Fruit fly (Drosophila melanogaster) whole organism, embryonic: ENCODE results near the gene Naxd.

Source experiments
- Atf-2 ChIP-seq: fragments of 200-800 bp; sonication (Bioruptor generic); optimal IDR thresholded peaks from 2 replicates; lab custom pipeline; 2016; ENCODE audit warnings: missing biosample characterization, missing genetic modification characterization
- CG10979 ChIP-seq: fragments of 200-800 bp; sonication (Bioruptor generic); optimal IDR thresholded peaks from 2 replicates; lab custom pipeline; 2018; ENCODE audit warnings: missing biosample characterization, mild to moderate bottlenecking, missing genetic modification characterization, moderate library complexity
- CG11456 ChIP-seq: fragments of 200-800 bp; sonication (Bioruptor generic); IDR thresholded peaks from 3 replicates; pipeline ENCODE4 v1.3.6; 2022; ENCODE audit warnings: missing biosample characterization, missing genetic modification characterization
- CG12219 ChIP-seq: fragments of 200-800 bp; sonication (Bioruptor generic); optimal IDR thresholded peaks from 3 replicates; lab custom pipeline; 2018; ENCODE audit warnings: missing biosample characterization, mild to moderate bottlenecking, missing genetic modification characterization
- CG13775 ChIP-seq: fragments of 200-800 bp; sonication (Bioruptor generic); optimal IDR thresholded peaks from 3 replicates; lab custom pipeline; 2017; ENCODE audit warnings: missing biosample characterization, mild to moderate bottlenecking, missing genetic modification characterization
- CG14965 ChIP-seq: fragments of 200-800 bp; sonication (Bioruptor generic); optimal IDR thresholded peaks from 2 replicates; lab custom pipeline; 2016; ENCODE audit warnings: missing biosample characterization, missing genetic modification characterization, borderline replicate concordance
- CG17328 ChIP-seq: fragments of 200-800 bp; sonication (Bioruptor generic); IDR thresholded peaks from 2 replicates; pipeline ENCODE4 v1.3.6; 2022; ENCODE audit warnings: missing biosample characterization, missing genetic modification characterization
- CG17612 ChIP-seq: fragments of 200-800 bp; sonication (Bioruptor generic); IDR thresholded peaks from 2 replicates; pipeline ENCODE4 v1.3.6; 2022; ENCODE audit warnings: missing biosample characterization, missing genetic modification characterization
- CG17912 ChIP-seq: fragments of 200-800 bp; sonication (Bioruptor generic); optimal IDR thresholded peaks from 2 replicates; lab custom pipeline; 2018; ENCODE audit warnings: missing biosample characterization, mild to moderate bottlenecking, missing genetic modification characterization
- CG18262 ChIP-seq: fragments of 200-800 bp; optimal IDR thresholded peaks from 3 replicates; lab custom pipeline; 2019; ENCODE audit warnings: missing biosample characterization, mild to moderate bottlenecking, missing genetic modification characterization, moderate library complexity
- CG18599 ChIP-seq: fragments of 200-800 bp; sonication (Bioruptor generic); optimal IDR thresholded peaks from 3 replicates; lab custom pipeline; 2017; ENCODE audit warnings: missing biosample characterization, missing genetic modification characterization, mild to moderate bottlenecking, moderate library complexity, missing genetic modification reagents
- CG30403 ChIP-seq: fragments of 200-800 bp; sonication (Bioruptor generic); optimal IDR thresholded peaks from 3 replicates; lab custom pipeline; 2016; ENCODE audit warnings: missing biosample characterization, missing genetic modification characterization
- CG34376 ChIP-seq: fragments of 200-800 bp; sonication (Bioruptor generic); optimal IDR thresholded peaks from 2 replicates; lab custom pipeline; 2018; ENCODE audit warnings: missing biosample characterization, mild to moderate bottlenecking, missing genetic modification characterization
- CG4820 ChIP-seq: fragments of 200-800 bp; sonication (Bioruptor generic); optimal IDR thresholded peaks from 3 replicates; lab custom pipeline; 2016; ENCODE audit warnings: missing biosample characterization, missing genetic modification characterization
- CG7372 ChIP-seq: fragments of 200-800 bp; sonication (Bioruptor generic); IDR thresholded peaks from 2 replicates; pipeline ENCODE4 v1.3.6; 2022; ENCODE audit warnings: missing biosample characterization, missing genetic modification characterization
- CG7839 ChIP-seq: fragments of 200-800 bp; sonication (Bioruptor generic); optimal IDR thresholded peaks from 3 replicates; lab custom pipeline; 2018; ENCODE audit warnings: missing biosample characterization, mild to moderate bottlenecking, missing genetic modification characterization, moderate library complexity
- CG8478 ChIP-seq: fragments of >200 bp; optimal IDR thresholded peaks from 2 replicates; lab custom pipeline; 2018
- CG8944 ChIP-seq: fragments of 200-800 bp; sonication (Bioruptor generic); optimal IDR thresholded peaks from 3 replicates; lab custom pipeline; 2016; ENCODE audit warnings: missing biosample characterization, missing genetic modification characterization
- CG9609 ChIP-seq: fragments of 200-800 bp; sonication (Bioruptor generic); optimal IDR thresholded peaks from 3 replicates; lab custom pipeline; 2016; ENCODE audit warnings: missing biosample characterization, missing genetic modification characterization
- CG9932 ChIP-seq: fragments of 200-800 bp; sonication (Bioruptor generic); IDR thresholded peaks from 2 replicates; pipeline ENCODE4 v1.3.6; 2022; ENCODE audit warnings: missing biosample characterization, missing genetic modification characterization
- CoRest ChIP-seq: fragments of 200-800 bp; sonication (Bioruptor generic); optimal IDR thresholded peaks from 3 replicates; lab custom pipeline; 2018; ENCODE audit warnings: missing biosample characterization, mild to moderate bottlenecking, missing genetic modification characterization, moderate library complexity
- D19A ChIP-seq: fragments of 200-800 bp; optimal IDR thresholded peaks from 3 replicates; lab custom pipeline; 2019; ENCODE audit warnings: missing biosample characterization, mild to moderate bottlenecking, missing genetic modification characterization, moderate library complexity
- Dbx ChIP-seq: fragments of 200-800 bp; sonication (Bioruptor generic); IDR thresholded peaks from 3 replicates; pipeline ENCODE4 v1.3.6; 2022; ENCODE audit warnings: missing biosample characterization, missing genetic modification characterization
- Dek ChIP-seq: fragments of 200-800 bp; sonication (Bioruptor generic); optimal IDR thresholded peaks from 3 replicates; lab custom pipeline; 2019; ENCODE audit warnings: missing biosample characterization, mild to moderate bottlenecking, missing genetic modification characterization, moderate library complexity
- Hmr ChIP-seq: fragments of 200-800 bp; sonication (Bioruptor generic); optimal IDR thresholded peaks from 3 replicates; lab custom pipeline; 2017; ENCODE audit warnings: mild to moderate bottlenecking, missing biosample characterization, missing genetic modification reagents, missing genetic modification characterization
- Hr78 ChIP-seq, 2 experiments: fragments of 200-800 bp in 1 of 2; fragments of >200 bp in 1 of 2; sonication (Bioruptor generic) in 1 of 2; optimal IDR thresholded peaks; 2 replicates each; lab custom pipeline; 2017 to 2019; ENCODE audit warnings: missing biosample characterization in 2 of 2, missing genetic modification characterization in 2 of 2, mild to moderate bottlenecking in 1 of 2, moderate library complexity in 1 of 2
- MESR4 ChIP-seq: fragments of 200-800 bp; sonication (Bioruptor generic); optimal IDR thresholded peaks from 2 replicates; lab custom pipeline; 2018; ENCODE audit warnings: missing biosample characterization, mild to moderate bottlenecking, missing genetic modification characterization, moderate library complexity
- Myb ChIP-seq: fragments of 200-800 bp; sonication (Bioruptor generic); optimal IDR thresholded peaks from 2 replicates; lab custom pipeline; 2016; ENCODE audit warnings: missing biosample characterization, missing genetic modification characterization
- Nf-YC ChIP-seq: fragments of 200-800 bp; optimal IDR thresholded peaks from 3 replicates; lab custom pipeline; 2019; ENCODE audit warnings: missing biosample characterization, mild to moderate bottlenecking, missing genetic modification characterization, moderate library complexity
- PHDP ChIP-seq: fragments of 200-800 bp; sonication (Bioruptor generic); optimal IDR thresholded peaks from 3 replicates; lab custom pipeline; 2018; ENCODE audit warnings: missing biosample characterization, mild to moderate bottlenecking, missing genetic modification characterization, moderate library complexity
- Xrp1 ChIP-seq: fragments of 200-800 bp; sonication (Bioruptor generic); IDR thresholded peaks from 2 replicates; pipeline ENCODE4 v1.3.6; 2022; ENCODE audit warnings: missing biosample characterization, missing genetic modification characterization
- abd-A ChIP-seq: fragments of 200-800 bp; sonication (Bioruptor generic); optimal IDR thresholded peaks from 3 replicates; lab custom pipeline; 2019; ENCODE audit warnings: missing biosample characterization, mild to moderate bottlenecking, missing genetic modification characterization, moderate library complexity
- az2 ChIP-seq: fragments of 200-800 bp; sonication (Bioruptor generic); optimal IDR thresholded peaks from 3 replicates; lab custom pipeline; 2016; ENCODE audit warnings: missing biosample characterization, missing genetic modification characterization
- crp ChIP-seq, 2 experiments: fragments of 200-800 bp; sonication (Bioruptor generic); optimal IDR thresholded peaks; 2 replicates in 1 of 2; 3 replicates in 1 of 2; lab custom pipeline; 2017; ENCODE audit warnings: missing biosample characterization in 2 of 2, missing genetic modification characterization in 2 of 2, mild to moderate bottlenecking in 1 of 2, moderate library complexity in 1 of 2
- disco-r ChIP-seq: fragments of 200-800 bp; sonication (Bioruptor generic); optimal IDR thresholded peaks from 2 replicates; lab custom pipeline; 2016; ENCODE audit warnings: missing biosample characterization, missing genetic modification characterization
- esg ChIP-seq: fragments of 200-800 bp; sonication (Bioruptor generic); conservative IDR thresholded peaks from 2 replicates; pipeline ENCODE4 v1.3.6; 2022; ENCODE audit warnings: missing biosample characterization, missing genetic modification characterization
- eve ChIP-seq, 2 experiments: fragments of >200 bp; optimal IDR thresholded peaks; 2 replicates each; lab custom pipeline; 2017; ENCODE audit warnings: missing biosample characterization in 2 of 2, missing genetic modification characterization in 2 of 2
- lab ChIP-seq: fragments of 200-800 bp; sonication (Bioruptor generic); optimal IDR thresholded peaks from 3 replicates; lab custom pipeline; 2017; ENCODE audit warnings: missing biosample characterization, missing genetic modification characterization, mild to moderate bottlenecking, moderate library complexity, missing genetic modification reagents
- nmo ChIP-seq: fragments of 200-800 bp; sonication (Bioruptor generic); optimal IDR thresholded peaks from 2 replicates; lab custom pipeline; 2018; ENCODE audit warnings: missing biosample characterization, mild to moderate bottlenecking, missing genetic modification characterization, moderate library complexity
- peb ChIP-seq: fragments of 200-800 bp; sonication (Bioruptor generic); IDR thresholded peaks from 2 replicates; pipeline ENCODE4 v1.3.6; 2022; ENCODE audit warnings: missing biosample characterization, missing genetic modification characterization
- ranshi ChIP-seq: fragments of 200-800 bp; sonication (Bioruptor generic); IDR thresholded peaks from 2 replicates; pipeline ENCODE4 v1.3.6; 2022; ENCODE audit warnings: missing biosample characterization, missing genetic modification characterization
- scrt ChIP-seq: fragments of 200-800 bp; sonication (Bioruptor generic); optimal IDR thresholded peaks from 2 replicates; lab custom pipeline; 2018; ENCODE audit warnings: missing biosample characterization, mild to moderate bottlenecking, missing genetic modification characterization, moderate library complexity
- slp2 ChIP-seq: fragments of 200-800 bp; sonication (Bioruptor generic); optimal IDR thresholded peaks from 2 replicates; lab custom pipeline; 2016; ENCODE audit warnings: missing biosample characterization, missing genetic modification characterization
- tx ChIP-seq: fragments of 200-800 bp; sonication (Bioruptor generic); optimal IDR thresholded peaks from 2 replicates; lab custom pipeline; 2016; ENCODE audit warnings: missing biosample characterization, missing genetic modification characterization
- vvl ChIP-seq: fragments of 200-800 bp; sonication (Bioruptor generic); IDR thresholded peaks from 2 replicates; pipeline ENCODE4 v1.3.6; 2022; ENCODE audit warnings: missing biosample characterization, missing genetic modification characterization

Gene Naxd

DNA sequence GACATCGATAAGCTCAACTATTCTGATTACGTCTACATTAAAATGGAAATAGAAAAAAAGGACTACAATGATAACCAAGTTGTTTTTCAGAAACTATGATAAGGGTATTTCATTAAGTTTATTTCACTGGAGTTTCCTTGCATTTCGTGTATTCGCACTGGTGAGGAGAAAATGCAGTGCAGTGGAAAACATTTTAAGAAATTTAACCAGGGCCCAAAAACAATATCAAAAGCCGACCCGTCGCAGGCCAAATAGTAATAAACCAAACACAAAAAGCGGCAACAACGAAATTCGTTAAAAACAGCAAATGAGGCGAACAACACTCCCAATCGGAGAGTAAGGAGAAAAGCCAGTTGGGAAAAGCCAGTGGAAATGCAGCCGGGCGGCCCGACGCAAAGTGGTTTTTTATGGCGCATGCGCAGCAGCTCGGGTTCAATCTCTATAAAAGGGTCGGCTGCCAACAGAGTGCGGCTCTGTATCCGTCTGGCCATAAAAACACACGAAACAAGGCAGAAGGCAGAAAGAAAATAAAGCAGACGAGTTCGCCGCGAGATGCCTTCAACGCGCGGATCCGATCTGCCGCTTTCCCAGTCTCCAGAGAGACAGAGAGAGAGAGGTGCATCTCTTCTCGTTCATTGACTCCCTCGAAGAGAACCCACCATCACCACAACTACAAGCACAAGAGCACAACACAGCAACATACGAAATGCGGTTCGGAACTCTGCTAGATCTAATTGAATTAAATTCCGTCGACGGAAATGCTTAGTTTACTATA lies 16.4 kb downstream of the Naxd start (continued):
- no peak for TF ChIP-seq CG17912

dm6 chr3L:19079798-19080691 lies 17.5 kb downstream of the Naxd start:
- TF ChIP-seq CG18599 (GFP tag; lab: Kevin White, UChicago) (peak; percentile 37), CG18262 (peak; percentile 54), eve (GFP tag; optimal IDR thresholded peaks at IDR 0.05; lab: Kevin White, UChicago) (peak in 1 of 2 experiments; percentile 78), CG11456 (peak; percentile 64; the same call in 1 of the 3 replicates), CG8944 (GFP tag; lab: Kevin White, UChicago) (peak; percentile 4), Nf-YC (no peak), CG13775 (GFP tag; lab: Kevin White, UChicago) (peak; percentile 10), CG14965 (no peak), nmo (GFP tag; lab: Kevin White, UChicago) (peak; percentile 44), esg (GFP tag; lab: Robert Waterston, UW) (0 out of 2 replicates have a peak, but pooled peaks have one; percentile 9), lab (GFP tag; lab: Kevin White, UChicago) (peak; percentile 16), vvl (GFP tag; lab: Robert Waterston, UW) (0 out of 2 replicates have a peak, but pooled peaks have one; percentile 11), Dbx (0 out of 3 replicates have a peak, but pooled peaks have one; percentile 33), CG7839 (tag; lab: Kevin White, UChicago) (peak; percentile 55), crp (GFP tag; optimal IDR thresholded peaks at IDR 0.05; lab: Kevin White, UChicago) (no peak), Dek (peak; percentile 0), CG12219 (GFP tag; lab: Kevin White, UChicago) (peak; percentile 18), CG17328 (GFP tag; lab: Robert Waterston, UW) (no peak), Xrp1 (0 out of 2 replicates have a peak, but pooled peaks have one; percentile 18), ranshi (GFP tag; lab: Robert Waterston, UW) (no peak), PHDP (tag; lab: Kevin White, UChicago) (peak; percentile 17), CG10979 (peak; percentile 12), CG8478 (lab: Kevin White, UChicago) (peak; percentile 72), CG9932 (GFP tag; lab: Robert Waterston, UW) (peak; percentile 27; the same call in 1 of the 2 replicates), CG7372 (GFP tag; lab: Robert Waterston, UW) (no peak), tx (no peak), slp2 (GFP tag; lab: Kevin White, UChicago) (peak; percentile 43), Atf-2 (GFP tag; lab: Kevin White, UChicago) (peak; percentile 32), CoRest (tag; lab: Kevin White, UChicago) (peak; percentile 54), scrt (GFP tag; lab: Kevin White, UChicago) (peak; percentile 12), CG17612 (GFP tag; lab: Robert Waterston, UW) (no peak), Hmr (GFP tag; lab: Kevin White, UChicago) (peak; percentile 16), Hr78 (GFP tag; optimal IDR thresholded peaks at IDR 0.05; lab: Kevin White, UChicago) (no peak), CG9609 (GFP tag; lab: Kevin White, UChicago) (peak; percentile 28), D19A (peak; percentile 39), peb (GFP tag; lab: Robert Waterston, UW) (no peak), abd-A (tag; lab: Kevin White, UChicago) (peak; percentile 26), CG30403 (GFP tag; lab: Kevin White, UChicago) (peak; percentile 56), az2 (GFP tag; lab: Kevin White, UChicago) (peak; percentile 30), Myb (GFP tag; lab: Kevin White, UChicago) (peak; percentile 38), CG4820 (GFP tag; lab: Kevin White, UChicago) (peak; percentile 1), CG34376 (GFP tag; lab: Kevin White, UChicago) (no peak), disco-r (GFP tag; lab: Kevin White, UChicago) (peak; percentile 34), MESR4 (GFP tag; lab: Kevin White, UChicago) (no peak)
